Worm (Caenorhabditis elegans): Measurements from ENCODE around the gene clec-167.

DNA sequence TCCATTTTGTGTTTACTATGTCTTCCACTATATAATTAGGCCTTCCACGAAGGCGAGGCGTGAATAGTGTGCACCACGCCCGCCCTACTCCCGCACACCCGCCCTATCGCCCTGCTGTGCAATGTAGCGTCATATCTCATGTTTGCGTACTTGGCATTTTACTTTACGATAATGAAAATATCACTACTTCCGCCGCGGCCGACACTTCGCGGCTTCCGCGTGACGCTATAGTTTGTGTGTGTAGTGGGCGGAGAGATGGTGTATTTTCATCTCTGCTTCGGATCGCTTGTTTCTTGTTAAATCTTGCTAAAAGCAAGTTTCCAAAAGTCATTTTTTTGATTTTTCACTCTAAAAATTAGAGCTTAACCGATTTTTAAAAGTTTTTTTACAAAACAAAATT lies 4.9 kb upstream of the clec-167 start:
- TF ChIP-seq T22C8.4 (GFP tag; IDR thresholded peaks at IDR 0.05) (no peak), klf-2 (GFP tag; conservative IDR thresholded peaks at IDR 0.05) (no peak), flt-1 (GFP tag; IDR thresholded peaks at IDR 0.05) (no peak), cog-1 (tag; optimal IDR thresholded peaks at IDR 0.05) (no peak), tab-1 (GFP tag; IDR thresholded peaks at IDR 0.05) (no peak), ref-1 (GFP tag; conservative IDR thresholded peaks at IDR 0.05) (no peak), ztf-29 (GFP tag; IDR thresholded peaks at IDR 0.05) (no peak), med-1 (GFP tag; optimal IDR thresholded peaks at IDR 0.05; ENCODE audit: insufficient read depth) (no peak)
